Fruit fly (Drosophila melanogaster) whole organism, adult: Measurements from ENCODE around the gene SdhAL.

Source experiments
- CG11617 ChIP-seq: fragments of 200-800 bp; sonication (Bioruptor generic); optimal IDR thresholded peaks from 2 replicates; lab custom pipeline; 2017; ENCODE audit warnings: mild to moderate bottlenecking, missing biosample characterization, missing genetic modification reagents, missing genetic modification characterization
- CG12768 ChIP-seq: fragments of 200-800 bp; sonication (Bioruptor generic); optimal IDR thresholded peaks from 2 replicates; lab custom pipeline; 2017; ENCODE audit warnings: missing biosample characterization, missing genetic modification characterization, mild to moderate bottlenecking, moderate library complexity, missing genetic modification reagents
- CG14711 ChIP-seq: fragments of 200-800 bp; sonication (Bioruptor generic); optimal IDR thresholded peaks from 2 replicates; lab custom pipeline; 2018; ENCODE audit warnings: missing biosample characterization, mild to moderate bottlenecking, missing genetic modification characterization, moderate library complexity
- CG1620 ChIP-seq: fragments of 200-800 bp; sonication (Bioruptor generic); optimal IDR thresholded peaks from 2 replicates; lab custom pipeline; 2016; ENCODE audit warnings: missing biosample characterization, missing genetic modification characterization
- CG33017 ChIP-seq: fragments of 200-800 bp; sonication (Bioruptor generic); optimal IDR thresholded peaks from 2 replicates; lab custom pipeline; 2018; ENCODE audit warnings: missing biosample characterization, mild to moderate bottlenecking, missing genetic modification characterization, moderate library complexity
- CG5204 ChIP-seq: fragments of 200-800 bp; sonication (Bioruptor generic); optimal IDR thresholded peaks from 2 replicates; lab custom pipeline; 2016; ENCODE audit warnings: missing biosample characterization, missing genetic modification characterization
- CG7045 ChIP-seq: fragments of 200-800 bp; sonication (Bioruptor generic); optimal IDR thresholded peaks from 2 replicates; lab custom pipeline; 2017; ENCODE audit warnings: missing biosample characterization, mild to moderate bottlenecking, missing genetic modification characterization
- CG7101 ChIP-seq: fragments of 200-800 bp; sonication (Bioruptor generic); optimal IDR thresholded peaks from 2 replicates; lab custom pipeline; 2018; ENCODE audit warnings: missing biosample characterization, mild to moderate bottlenecking, missing genetic modification characterization, moderate library complexity
- Clk ChIP-seq: fragments of 200-800 bp; sonication (Bioruptor generic); optimal IDR thresholded peaks from 2 replicates; lab custom pipeline; 2017; ENCODE audit warnings: missing biosample characterization, missing genetic modification characterization
- Crg-1 ChIP-seq: fragments of 200-800 bp; sonication (Bioruptor generic); optimal IDR thresholded peaks from 2 replicates; lab custom pipeline; 2016; ENCODE audit warnings: missing biosample characterization, missing genetic modification characterization
- Mnt ChIP-seq: fragments of 200-800 bp; sonication (Bioruptor generic); optimal IDR thresholded peaks from 2 replicates; lab custom pipeline; 2016; ENCODE audit warnings: missing biosample characterization, mild to moderate bottlenecking, missing genetic modification characterization
- bab1 ChIP-seq: fragments of 200-800 bp; sonication (Bioruptor generic); optimal IDR thresholded peaks from 3 replicates; lab custom pipeline; 2019; ENCODE audit warnings: missing biosample characterization, mild to moderate bottlenecking, missing genetic modification characterization, moderate library complexity
- cic ChIP-seq: fragments of 200-800 bp; sonication (Bioruptor generic); optimal IDR thresholded peaks from 2 replicates; lab custom pipeline; 2017; ENCODE audit warnings: missing biosample characterization, mild to moderate bottlenecking, missing genetic modification characterization, moderate library complexity
- cnc ChIP-seq, 2 experiments: fragments of >200 bp; optimal IDR thresholded peaks; 2 replicates each; lab custom pipeline; 2017
- kay ChIP-seq: fragments of 200-800 bp; sonication (Bioruptor generic); peaks from one replicate; lab custom pipeline; 2016; ENCODE audit warnings: missing biosample characterization, missing genetic modification characterization, borderline replicate concordance
- ovo ChIP-seq: fragments of 200-800 bp; sonication (Bioruptor generic); optimal IDR thresholded peaks from 2 replicates; lab custom pipeline; 2016; ENCODE audit warnings: missing biosample characterization, missing genetic modification characterization
- pad ChIP-seq: fragments of 200-800 bp; sonication (Bioruptor generic); optimal IDR thresholded peaks from 3 replicates; lab custom pipeline; 2017; ENCODE audit warnings: missing biosample characterization, missing genetic modification characterization, mild to moderate bottlenecking, moderate library complexity, missing genetic modification reagents
- tj ChIP-seq: fragments of 200-800 bp; sonication (Bioruptor generic); optimal IDR thresholded peaks from 3 replicates; lab custom pipeline; 2017; ENCODE audit warnings: missing biosample characterization, mild to moderate bottlenecking, missing genetic modification characterization, moderate library complexity
- toe ChIP-seq: fragments of 200-800 bp; sonication (Bioruptor generic); optimal IDR thresholded peaks from 2 replicates; lab custom pipeline; 2016; ENCODE audit warnings: missing biosample characterization, missing genetic modification characterization

The SdhAL gene

DNA sequence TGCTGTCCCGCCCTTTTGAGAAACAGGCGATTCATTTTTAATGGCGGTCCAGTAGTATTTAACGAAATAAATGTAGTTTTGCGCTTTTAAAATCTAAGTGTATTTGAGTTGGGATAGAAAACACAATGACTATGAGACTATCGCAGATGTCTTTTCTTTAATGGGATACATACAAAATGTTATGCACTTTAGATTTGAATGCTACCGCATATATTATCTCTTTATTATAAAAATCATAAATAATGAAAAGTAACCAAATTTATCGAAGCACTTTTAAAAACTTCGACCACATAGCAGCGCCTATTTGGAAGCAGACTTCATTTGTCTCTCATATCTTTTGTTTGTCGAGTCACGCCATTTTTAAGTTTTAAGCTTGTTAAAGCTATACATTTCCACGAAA, at the start of gene SdhAL:
TSS of gene SdhAL (minus strand) at position 101 of the 400 bp plus-strand sequence.
- TF ChIP-seq Clk (GFP tag; lab: Kevin White, UChicago) = no peak
- TF ChIP-seq kay = peak; percentile 2

DNA sequence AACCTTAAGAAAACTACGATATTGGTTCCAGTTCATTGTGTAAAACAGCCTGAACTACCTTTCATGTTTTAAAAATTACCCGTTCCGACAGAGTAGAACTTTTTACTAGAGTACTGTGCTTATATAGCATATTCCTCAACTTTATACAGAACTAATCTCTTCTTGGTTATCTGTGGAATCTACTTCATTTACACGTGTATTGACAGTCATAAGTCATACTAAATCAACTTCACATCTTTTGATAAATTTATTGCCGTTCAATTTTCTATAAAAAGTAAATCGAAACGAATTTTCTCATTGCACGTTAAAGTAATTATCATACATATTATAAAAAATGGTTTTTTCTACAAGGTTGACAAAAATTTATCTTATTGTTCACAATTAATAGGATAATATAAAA, 49.1 kb upstream of the SdhAL start, which contains the start of gene CG42397:
TSS of gene CG42397 (minus strand) at position 101 of the 400 bp plus-strand sequence.
- TF ChIP-seq CG33017 = peak; percentile 23
- no peak for TF ChIP-seq tj (GFP tag; lab: Kevin White, UChicago)
- TF ChIP-seq CG14711 (tag; lab: Kevin White, UChicago) = peak; percentile 39
- no peak for TF ChIP-seq CG1620 (GFP tag; lab: Kevin White, UChicago)
- TF ChIP-seq CG7101 (tag; lab: Kevin White, UChicago) = peak; percentile 29

DNA sequence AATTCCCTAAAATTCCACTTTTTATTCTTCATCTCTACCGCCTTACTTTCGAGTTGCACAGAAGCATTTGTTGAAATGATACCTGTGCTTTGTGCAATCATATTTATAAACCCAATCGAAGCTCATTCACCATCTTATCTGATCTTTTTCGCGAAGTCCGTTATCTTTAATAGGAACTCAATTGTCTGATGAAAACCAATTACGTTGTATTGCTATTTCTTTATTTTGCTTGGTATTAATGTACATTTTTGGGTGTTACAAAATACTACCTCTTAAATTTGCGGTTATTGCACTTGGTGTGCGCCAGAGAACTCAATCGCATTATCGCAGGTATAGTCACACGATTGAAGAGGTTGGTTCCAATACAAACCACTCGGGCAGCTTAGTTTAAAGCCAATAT, 48.3 kb upstream of the SdhAL start, which contains the start of gene Muc68E:
TSS of gene Muc68E (minus strand) at position 101 of the 400 bp plus-strand sequence.
- TF ChIP-seq CG12768 (GFP tag; lab: Kevin White, UChicago) = no peak
- TF ChIP-seq toe (GFP tag; lab: Kevin White, UChicago) = no peak
- TF ChIP-seq Crg-1 (GFP tag; lab: Kevin White, UChicago) = no peak
- TF ChIP-seq CG1620 (GFP tag; lab: Kevin White, UChicago) = no peak
- TF ChIP-seq tj (GFP tag; lab: Kevin White, UChicago) = no peak
- TF ChIP-seq CG14711 (tag; lab: Kevin White, UChicago) = no peak
- TF ChIP-seq cic (GFP tag; lab: Kevin White, UChicago) = no peak
- no peak for TF ChIP-seq kay
- no peak for TF ChIP-seq CG33017
- TF ChIP-seq CG7045 (GFP tag; lab: Kevin White, UChicago) = no peak
- TF ChIP-seq bab1 (GFP tag; lab: Kevin White, UChicago) = no peak
- TF ChIP-seq Mnt = no peak
- no peak for TF ChIP-seq CG5204 (GFP tag; lab: Kevin White, UChicago)
- no peak for TF ChIP-seq CG11617 (GFP tag; lab: Kevin White, UChicago)
- TF ChIP-seq Clk (GFP tag; lab: Kevin White, UChicago) = no peak
- TF ChIP-seq CG7101 (tag; lab: Kevin White, UChicago) = no peak
- no peak for TF ChIP-seq pad (GFP tag; lab: Kevin White, UChicago)
- no peak for TF ChIP-seq ovo (GFP tag; lab: Kevin White, UChicago)
- TF ChIP-seq cnc (optimal IDR thresholded peaks at IDR 0.05; lab: Kevin White, UChicago) = no peak

DNA sequence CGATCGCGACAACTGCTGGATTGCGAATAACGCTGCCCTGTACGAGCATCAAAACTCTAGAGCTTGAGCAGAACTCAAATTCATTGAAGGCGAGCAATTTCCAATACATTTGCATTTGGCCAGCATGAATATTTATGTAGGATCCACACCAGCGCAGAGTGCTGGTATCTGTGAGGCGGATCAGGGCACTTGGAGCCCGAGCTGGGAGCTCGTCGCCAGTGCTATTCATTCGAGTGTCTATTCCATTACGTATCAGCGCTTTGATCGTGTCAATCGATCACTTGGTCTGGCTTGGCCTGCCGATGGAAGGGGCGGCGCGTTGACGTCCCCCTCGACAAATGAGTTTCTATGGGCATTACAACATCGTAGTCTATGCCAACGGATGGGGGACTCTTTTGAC, 41.5 kb upstream of the SdhAL start, which contains the start of gene prc:
TSS of gene prc (minus strand) at position 28 of the 400 bp plus-strand sequence.
- TF ChIP-seq CG7101 (tag; lab: Kevin White, UChicago) (no peak), cnc (optimal IDR thresholded peaks at IDR 0.05; lab: Kevin White, UChicago) (no peak), CG1620 (GFP tag; lab: Kevin White, UChicago) (no peak), CG11617 (GFP tag; lab: Kevin White, UChicago) (no peak), toe (GFP tag; lab: Kevin White, UChicago) (no peak), CG5204 (GFP tag; lab: Kevin White, UChicago) (no peak), Clk (GFP tag; lab: Kevin White, UChicago) (no peak), CG14711 (tag; lab: Kevin White, UChicago) (no peak), CG12768 (GFP tag; lab: Kevin White, UChicago) (no peak), CG33017 (no peak)

DNA sequence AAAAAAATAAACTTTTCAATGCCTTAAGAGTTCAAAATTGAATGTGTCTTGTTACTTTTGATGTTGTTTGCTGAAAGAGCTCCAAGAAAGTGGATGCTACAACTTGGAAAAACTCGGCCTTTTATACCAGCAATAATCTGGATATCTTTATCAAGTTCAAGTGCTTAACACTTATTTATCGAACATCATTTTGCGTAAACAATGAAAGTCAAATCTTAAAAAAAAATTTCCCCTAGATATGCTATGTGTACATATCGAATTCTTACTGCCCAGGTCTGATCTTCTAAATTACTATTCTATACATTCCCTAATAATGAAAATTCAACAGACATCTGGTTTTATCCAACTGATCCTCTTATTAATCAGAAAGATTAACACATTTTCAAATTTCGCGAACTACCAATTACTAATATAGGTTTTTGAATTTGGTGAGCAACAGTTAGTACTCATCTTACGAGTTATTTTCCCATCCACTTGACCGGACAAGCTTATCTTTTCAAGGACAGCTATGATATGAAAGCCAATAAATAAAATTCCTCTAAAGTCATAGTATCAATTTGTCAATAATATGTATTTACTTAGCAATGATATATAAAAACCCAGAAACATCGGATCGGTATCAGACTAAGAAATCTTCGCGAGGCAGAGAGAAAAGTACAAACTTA, 33.2 kb upstream of the SdhAL start, which contains the start of the genes CG11570 and CG43294:
TSS of gene CG11570 (minus strand) at position 101 of the 665 bp plus-strand sequence.
TSS of gene CG43294 (plus strand) at position 615 of the 665 bp plus-strand sequence.
- TF ChIP-seq Clk (GFP tag; lab: Kevin White, UChicago) = no peak
- TF ChIP-seq toe (GFP tag; lab: Kevin White, UChicago) = no peak
- TF ChIP-seq kay = no peak

DNA sequence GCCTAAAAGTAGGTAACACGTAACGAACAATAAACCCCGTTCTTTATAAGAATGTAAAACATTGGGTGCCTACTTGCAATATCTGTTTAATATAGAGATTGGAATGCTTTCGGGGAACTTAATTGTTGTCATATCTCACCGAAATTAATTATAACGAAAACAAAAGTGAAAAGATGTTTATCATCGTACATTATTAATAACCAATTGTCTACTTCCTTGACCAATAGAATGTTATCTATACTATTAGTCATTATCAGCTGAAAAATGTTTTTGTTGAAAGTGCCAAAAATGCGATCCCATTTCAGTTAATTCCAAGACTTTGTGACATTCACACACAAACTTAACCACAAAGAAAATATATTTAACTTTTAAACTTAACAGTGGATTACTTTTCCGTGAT, 29.2 kb upstream of the SdhAL start, which contains the start of gene CG7248:
TSS of gene CG7248 (plus strand) at position 301 of the 400 bp plus-strand sequence.
- TF ChIP-seq cnc (optimal IDR thresholded peaks at IDR 0.05; lab: Kevin White, UChicago) = no peak
- no peak for TF ChIP-seq CG33017
- no peak for TF ChIP-seq CG12768 (GFP tag; lab: Kevin White, UChicago)
- TF ChIP-seq Crg-1 (GFP tag; lab: Kevin White, UChicago) = no peak
- TF ChIP-seq bab1 (GFP tag; lab: Kevin White, UChicago) = no peak
- TF ChIP-seq kay = peak; percentile 7
- no peak for TF ChIP-seq cic (GFP tag; lab: Kevin White, UChicago)

DNA sequence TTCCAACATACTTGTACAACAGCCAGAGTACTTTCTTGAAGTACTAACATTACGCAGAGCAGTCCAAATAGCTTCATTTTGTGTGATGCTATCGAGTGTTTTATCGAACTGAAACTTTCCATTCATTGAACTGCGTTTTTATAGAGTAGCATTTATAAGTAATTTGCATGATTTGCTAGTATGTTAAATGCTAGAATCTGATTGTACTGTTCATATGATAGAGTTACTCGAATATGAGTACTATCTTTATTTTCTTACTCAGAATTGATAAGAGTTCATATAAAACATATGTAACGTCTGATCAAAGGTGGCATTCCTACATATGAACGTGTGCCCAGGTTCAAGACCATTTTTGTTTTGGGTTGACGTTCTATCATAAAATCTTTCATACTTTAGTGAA, 28.7 kb upstream of the SdhAL start, which contains the start of gene obst-G:
TSS of gene obst-G (minus strand) at position 101 of the 400 bp plus-strand sequence.
- TF ChIP-seq pad (GFP tag; lab: Kevin White, UChicago) (no peak), kay (no peak), ovo (GFP tag; lab: Kevin White, UChicago) (no peak), CG14711 (tag; lab: Kevin White, UChicago) (no peak)
